Fruit fly (Drosophila melanogaster) whole organism: ENCODE data around the gene Tmhs.
A peak's percentile ranks its signal among the peaks of the same experiment; 100 is the strongest.

Experiments
- CG8478 ChIP-seq: fragments of >200 bp; optimal IDR thresholded peaks from 2 replicates; lab custom pipeline; 2018; ENCODE audit warnings: inconsistent platforms
- Dll ChIP-seq: fragments of >200 bp; optimal IDR thresholded peaks from 2 replicates; lab custom pipeline; 2017
- EcR ChIP-seq, 2 experiments: fragments of >200 bp; optimal IDR thresholded peaks; 2 replicates each; lab custom pipeline; 2017; ENCODE audit warnings: missing biosample characterization in 2 of 2, missing genetic modification characterization in 2 of 2, missing genetic modification reagents in 2 of 2
- pan ChIP-seq: fragments of >200 bp; optimal IDR thresholded peaks from 2 replicates; lab custom pipeline; 2017
- psq ChIP-seq: fragments of >200 bp; optimal IDR thresholded peaks from 2 replicates; lab custom pipeline; 2017
- usp ChIP-seq: fragments of >200 bp; optimal IDR thresholded peaks from 2 replicates; lab custom pipeline; 2017; ENCODE audit warnings: missing biosample characterization, missing genetic modification characterization, mixed read lengths

Gene Tmhs

dm6 chr3L:1866021-1866811 is 19.2 kb upstream of the Tmhs start:
- TF ChIP-seq Dll (peak; percentile 42), usp (GFP tag; lab: Kevin White, UChicago) (no peak)

- TF ChIP-seq EcR (GFP tag; optimal IDR thresholded peaks at IDR 0.05; lab: Kevin White, UChicago) = no peak
- no peak for TF ChIP-seq psq (lab: Kevin White, UChicago)
- TF ChIP-seq Dll = no peak
- no peak for TF ChIP-seq pan (lab: Kevin White, UChicago)
- TF ChIP-seq usp (GFP tag; lab: Kevin White, UChicago) = no peak
- no peak for TF ChIP-seq CG8478 (lab: Kevin White, UChicago)
These were observed 16.6 kb upstream of the Tmhs start for dm6 chr3L:1868841-1869240.

dm6 chr3L:1869719-1870118 is 15.7 kb upstream of the Tmhs start, which contains the start of gene CG13924:
Gene CG13924 (plus strand): TSS chr3L:1870019.
- TF ChIP-seq pan (lab: Kevin White, UChicago) = no peak
- no peak for TF ChIP-seq Dll
- no peak for TF ChIP-seq EcR (GFP tag; optimal IDR thresholded peaks at IDR 0.05; lab: Kevin White, UChicago)
- no peak for TF ChIP-seq usp (GFP tag; lab: Kevin White, UChicago)
- TF ChIP-seq psq (lab: Kevin White, UChicago) = no peak
- TF ChIP-seq CG8478 (lab: Kevin White, UChicago) = no peak

- TF ChIP-seq pan (lab: Kevin White, UChicago) (no peak), CG8478 (lab: Kevin White, UChicago) (no peak), usp (GFP tag; lab: Kevin White, UChicago) (no peak), Dll (no peak), EcR (GFP tag; optimal IDR thresholded peaks at IDR 0.05; lab: Kevin White, UChicago) (no peak), psq (lab: Kevin White, UChicago) (no peak)
These were observed 9.2 kb upstream of the Tmhs start, which contains the start of gene dre4 for dm6 chr3L:1876215-1876625. Gene dre4 (minus strand): TSS chr3L:1876312.

dm6 chr3L:1880692-1881091 is 4.8 kb upstream of the Tmhs start:
- no peak for TF ChIP-seq EcR (GFP tag; optimal IDR thresholded peaks at IDR 0.05; lab: Kevin White, UChicago)
- TF ChIP-seq Dll = no peak

dm6 chr3L:1881919-1882318 is 3.5 kb upstream of the Tmhs start:
- TF ChIP-seq usp (GFP tag; lab: Kevin White, UChicago) = no peak
- no peak for TF ChIP-seq psq (lab: Kevin White, UChicago)
- TF ChIP-seq pan (lab: Kevin White, UChicago) = no peak
- no peak for TF ChIP-seq EcR (GFP tag; optimal IDR thresholded peaks at IDR 0.05; lab: Kevin White, UChicago)
- no peak for TF ChIP-seq Dll
- TF ChIP-seq CG8478 (lab: Kevin White, UChicago) = no peak

- TF ChIP-seq pan (lab: Kevin White, UChicago) (no peak), EcR (GFP tag; optimal IDR thresholded peaks at IDR 0.05; lab: Kevin White, UChicago) (no peak)
These were observed 2.4 kb upstream of the Tmhs start, which contains the start of gene CG13937 for dm6 chr3L:1882868-1883554. Gene CG13937 (minus strand): TSS chr3L:1883041.

- TF ChIP-seq CG8478 (lab: Kevin White, UChicago) (no peak), Dll (no peak), EcR (GFP tag; optimal IDR thresholded peaks at IDR 0.05; lab: Kevin White, UChicago) (no peak), usp (GFP tag; lab: Kevin White, UChicago) (no peak), psq (lab: Kevin White, UChicago) (no peak), pan (lab: Kevin White, UChicago) (no peak)
These were observed 805 bp upstream of the Tmhs start, which contains the start of gene Aprt for dm6 chr3L:1884652-1885051. Gene Aprt (minus strand): TSS chr3L:1885019.

- no peak for TF ChIP-seq EcR (GFP tag; optimal IDR thresholded peaks at IDR 0.05; lab: Kevin White, UChicago)
- TF ChIP-seq CG8478 (lab: Kevin White, UChicago) = no peak
- no peak for TF ChIP-seq psq (lab: Kevin White, UChicago)
- TF ChIP-seq pan (lab: Kevin White, UChicago) = no peak
- TF ChIP-seq Dll = no peak
- TF ChIP-seq usp (GFP tag; lab: Kevin White, UChicago) = no peak
These were observed 678 bp downstream of the Tmhs start for dm6 chr3L:1886125-1886544.

dm6 chr3L:1887929-1888529 is 2.6 kb downstream of the Tmhs start:
- TF ChIP-seq psq (lab: Kevin White, UChicago) = no peak
- no peak for TF ChIP-seq Dll
- no peak for TF ChIP-seq pan (lab: Kevin White, UChicago)
- no peak for TF ChIP-seq CG8478 (lab: Kevin White, UChicago)
- TF ChIP-seq EcR (GFP tag; optimal IDR thresholded peaks at IDR 0.05; lab: Kevin White, UChicago) = no peak
- TF ChIP-seq usp (GFP tag; lab: Kevin White, UChicago) = no peak

- TF ChIP-seq Dll = no peak
- peak; percentile 36 for TF ChIP-seq CG8478 (lab: Kevin White, UChicago)
- TF ChIP-seq EcR (GFP tag; optimal IDR thresholded peaks at IDR 0.05; lab: Kevin White, UChicago) = no peak
- no peak for TF ChIP-seq usp (GFP tag; lab: Kevin White, UChicago)
These were observed 5.5 kb downstream of the Tmhs start for dm6 chr3L:1890941-1891340.

dm6 chr3L:1891914-1892313 is 6.5 kb downstream of the Tmhs start:
- TF ChIP-seq usp (GFP tag; lab: Kevin White, UChicago) (no peak), EcR (GFP tag; optimal IDR thresholded peaks at IDR 0.05; lab: Kevin White, UChicago) (no peak), CG8478 (lab: Kevin White, UChicago) (no peak), Dll (no peak), pan (lab: Kevin White, UChicago) (no peak), psq (lab: Kevin White, UChicago) (no peak)
